Fruit fly (Drosophila melanogaster) whole organism: Measurements from ENCODE around the gene CG9356.

Source experiments
- CG8478 ChIP-seq: fragments of >200 bp; optimal IDR thresholded peaks from 2 replicates; lab custom pipeline; 2018; ENCODE audit warnings: inconsistent platforms
- Dll ChIP-seq: fragments of >200 bp; optimal IDR thresholded peaks from 2 replicates; lab custom pipeline; 2017
- EcR ChIP-seq, 2 experiments: fragments of >200 bp; optimal IDR thresholded peaks; 2 replicates each; lab custom pipeline; 2017; ENCODE audit warnings: missing biosample characterization in 2 of 2, missing genetic modification characterization in 2 of 2, missing genetic modification reagents in 2 of 2
- pan ChIP-seq: fragments of >200 bp; optimal IDR thresholded peaks from 2 replicates; lab custom pipeline; 2017
- psq ChIP-seq: fragments of >200 bp; optimal IDR thresholded peaks from 2 replicates; lab custom pipeline; 2017
- usp ChIP-seq: fragments of >200 bp; optimal IDR thresholded peaks from 2 replicates; lab custom pipeline; 2017; ENCODE audit warnings: missing biosample characterization, missing genetic modification characterization, mixed read lengths

The CG9356 gene

DNA sequence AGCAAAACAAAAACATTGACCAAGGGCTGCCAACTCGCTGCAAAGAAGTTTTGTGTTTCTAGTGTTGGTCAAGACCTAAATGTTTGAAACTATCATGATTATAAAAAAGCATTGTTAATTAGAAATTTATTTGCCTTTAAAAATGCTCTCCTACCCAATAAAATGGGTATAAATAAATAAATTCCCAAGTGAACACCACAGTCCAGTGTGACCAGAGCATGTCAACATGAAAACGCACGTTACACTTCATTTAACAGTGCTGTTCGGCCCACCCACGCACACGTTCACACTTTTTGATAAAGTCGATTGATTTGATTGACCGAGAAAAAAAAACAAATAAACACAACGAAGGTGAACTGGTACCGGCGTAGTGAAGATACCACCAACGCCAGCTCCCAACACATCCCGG is at the start of gene CG9356, which contains the start of the genes BBIP1 and CG8135:
TSS of gene CG9356 (minus strand) at position 166 of the 409 bp plus-strand sequence.
TSS of gene BBIP1 (plus strand) at position 282 of the 409 bp plus-strand sequence.
TSS of gene CG8135 (plus strand) at position 282 of the 409 bp plus-strand sequence.
- TF ChIP-seq psq (no peak), CG8478 (no peak), Dll (lab: Kevin White, UChicago) (no peak), EcR (GFP tag; optimal IDR thresholded peaks at IDR 0.05; lab: Kevin White, UChicago) (no peak), usp (GFP tag; lab: Kevin White, UChicago) (no peak), pan (lab: Kevin White, UChicago) (no peak)

DNA sequence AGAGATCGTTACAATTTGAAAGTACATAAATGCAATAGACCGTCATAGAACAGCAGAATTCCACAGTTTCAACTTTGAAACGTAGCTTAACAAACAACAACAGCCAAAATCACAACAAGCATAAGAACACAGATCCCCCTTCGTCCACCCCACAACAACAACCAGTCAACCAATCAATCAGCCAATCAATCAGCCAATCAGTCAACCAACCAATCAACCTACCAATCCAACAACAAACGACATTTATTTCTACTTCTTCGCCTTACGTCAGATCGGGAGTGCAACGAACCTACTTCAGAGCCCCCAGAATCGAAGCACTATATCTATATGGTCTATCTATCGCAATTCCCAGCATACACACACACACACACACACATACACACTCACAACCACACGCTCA is 46.6 kb upstream of the CG9356 start:
- TF ChIP-seq CG8478 = no peak
- no peak for TF ChIP-seq usp (GFP tag; lab: Kevin White, UChicago)
- no peak for TF ChIP-seq pan (lab: Kevin White, UChicago)
- TF ChIP-seq psq = no peak
- no peak for TF ChIP-seq Dll (lab: Kevin White, UChicago)
- TF ChIP-seq EcR (GFP tag; optimal IDR thresholded peaks at IDR 0.05; lab: Kevin White, UChicago) = no peak

DNA sequence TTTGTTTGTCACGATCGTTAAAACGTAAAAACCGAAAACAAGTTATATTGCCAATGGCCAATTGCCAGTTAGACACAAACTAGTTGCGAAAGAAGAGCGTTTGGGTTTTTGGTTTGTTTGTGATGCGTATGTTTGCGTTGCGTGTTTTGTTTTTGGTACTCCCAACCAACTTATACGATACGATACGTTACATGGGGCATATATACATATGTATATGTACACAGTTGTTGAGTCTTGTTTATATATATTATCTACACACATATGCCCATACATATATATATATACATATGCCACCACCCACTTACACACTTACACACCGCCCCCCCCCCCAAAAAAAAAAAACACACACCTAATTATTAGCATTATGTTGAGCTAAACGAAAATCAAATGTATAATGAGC is 44.3 kb upstream of the CG9356 start:
- TF ChIP-seq psq = no peak
- TF ChIP-seq EcR (GFP tag; optimal IDR thresholded peaks at IDR 0.05; lab: Kevin White, UChicago) = no peak
- TF ChIP-seq CG8478 = no peak
- no peak for TF ChIP-seq pan (lab: Kevin White, UChicago)
- TF ChIP-seq Dll (lab: Kevin White, UChicago) = no peak
- no peak for TF ChIP-seq usp (GFP tag; lab: Kevin White, UChicago)

dm6 chr3R:9441996-9442395 is 37.9 kb upstream of the CG9356 start:
- TF ChIP-seq CG8478 = no peak
- no peak for TF ChIP-seq pan (lab: Kevin White, UChicago)
- no peak for TF ChIP-seq usp (GFP tag; lab: Kevin White, UChicago)
- no peak for TF ChIP-seq Dll (lab: Kevin White, UChicago)
- TF ChIP-seq EcR (GFP tag; optimal IDR thresholded peaks at IDR 0.05; lab: Kevin White, UChicago) = no peak
- no peak for TF ChIP-seq psq

DNA sequence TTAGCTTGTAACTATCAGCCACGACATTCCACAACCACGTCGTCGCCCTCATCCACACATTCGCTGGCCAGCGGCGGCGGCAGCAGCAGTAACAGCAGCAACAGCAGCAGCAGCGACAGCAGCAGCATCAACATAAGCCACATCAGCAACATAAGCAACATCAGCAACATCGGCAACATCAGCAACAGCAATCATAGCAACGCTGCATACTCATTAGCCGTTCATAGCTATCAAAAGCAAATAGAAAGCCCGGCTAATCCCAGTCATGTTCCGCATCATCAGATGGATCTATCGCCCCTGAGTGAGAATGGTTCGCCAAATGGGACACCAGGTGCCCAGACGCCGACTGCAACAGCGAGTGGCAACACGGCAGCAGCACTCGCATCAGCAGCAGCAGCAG is 37.1 kb upstream of the CG9356 start:
- no peak for TF ChIP-seq psq
- no peak for TF ChIP-seq usp (GFP tag; lab: Kevin White, UChicago)
- no peak for TF ChIP-seq pan (lab: Kevin White, UChicago)
- no peak for TF ChIP-seq CG8478
- TF ChIP-seq Dll (lab: Kevin White, UChicago) = no peak
- TF ChIP-seq EcR (GFP tag; optimal IDR thresholded peaks at IDR 0.05; lab: Kevin White, UChicago) = no peak

DNA sequence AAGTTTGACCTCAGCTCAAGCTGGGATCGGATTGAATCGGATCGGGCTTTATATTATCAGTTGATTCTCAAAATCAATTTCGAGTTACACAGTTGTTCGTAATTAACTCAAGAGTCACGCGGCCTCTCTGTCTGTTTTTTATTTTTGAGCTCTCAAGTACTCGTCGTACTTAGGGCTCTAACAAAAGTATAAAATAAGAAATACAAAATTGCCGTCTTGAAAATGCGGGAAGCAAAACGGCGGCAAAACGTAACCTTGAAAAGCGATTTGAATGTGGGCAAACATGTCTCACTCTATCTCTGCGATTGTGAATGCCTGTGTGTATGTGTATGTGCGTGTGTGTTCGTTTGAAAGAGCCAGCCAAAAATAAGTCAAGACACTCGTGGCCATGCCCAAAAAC is 33.5 kb upstream of the CG9356 start:
- TF ChIP-seq psq (no peak), EcR (GFP tag; optimal IDR thresholded peaks at IDR 0.05; lab: Kevin White, UChicago) (no peak), Dll (lab: Kevin White, UChicago) (no peak), CG8478 (no peak), usp (GFP tag; lab: Kevin White, UChicago) (no peak), pan (lab: Kevin White, UChicago) (no peak)

DNA sequence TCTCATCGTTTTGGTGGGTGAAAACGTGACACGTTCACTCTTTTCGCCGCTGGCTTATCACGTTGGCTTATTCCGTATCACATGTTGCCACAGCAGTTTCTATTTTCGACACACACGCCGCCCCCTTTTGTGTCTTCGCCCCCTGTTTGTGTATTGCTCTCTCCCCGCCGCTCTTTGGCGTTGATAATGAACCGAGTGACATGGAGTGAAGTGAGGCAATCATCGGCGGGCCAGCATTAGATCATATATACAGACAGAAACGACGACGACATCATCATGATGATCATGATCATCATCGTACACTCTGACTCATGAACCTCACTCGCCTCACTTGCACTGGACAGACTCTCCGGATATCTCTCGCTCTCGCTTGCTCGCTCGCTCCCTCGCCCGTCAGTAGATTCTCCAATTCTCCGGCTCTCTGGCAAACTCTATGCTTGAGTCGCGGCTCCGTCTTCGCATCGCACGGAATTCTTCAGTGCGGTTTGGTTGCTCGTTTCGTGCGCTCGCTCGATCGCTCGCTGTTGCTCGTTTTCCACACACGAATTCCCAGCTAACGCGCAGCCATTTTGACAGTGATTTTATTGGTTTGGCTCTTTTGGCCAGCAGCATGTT is 32.4 kb upstream of the CG9356 start:
- TF ChIP-seq EcR (GFP tag; optimal IDR thresholded peaks at IDR 0.05; lab: Kevin White, UChicago) = no peak
- peak; percentile 85 for TF ChIP-seq Dll (lab: Kevin White, UChicago)

dm6 chr3R:9435898-9436297 is 31.8 kb upstream of the CG9356 start:
- no peak for TF ChIP-seq CG8478

DNA sequence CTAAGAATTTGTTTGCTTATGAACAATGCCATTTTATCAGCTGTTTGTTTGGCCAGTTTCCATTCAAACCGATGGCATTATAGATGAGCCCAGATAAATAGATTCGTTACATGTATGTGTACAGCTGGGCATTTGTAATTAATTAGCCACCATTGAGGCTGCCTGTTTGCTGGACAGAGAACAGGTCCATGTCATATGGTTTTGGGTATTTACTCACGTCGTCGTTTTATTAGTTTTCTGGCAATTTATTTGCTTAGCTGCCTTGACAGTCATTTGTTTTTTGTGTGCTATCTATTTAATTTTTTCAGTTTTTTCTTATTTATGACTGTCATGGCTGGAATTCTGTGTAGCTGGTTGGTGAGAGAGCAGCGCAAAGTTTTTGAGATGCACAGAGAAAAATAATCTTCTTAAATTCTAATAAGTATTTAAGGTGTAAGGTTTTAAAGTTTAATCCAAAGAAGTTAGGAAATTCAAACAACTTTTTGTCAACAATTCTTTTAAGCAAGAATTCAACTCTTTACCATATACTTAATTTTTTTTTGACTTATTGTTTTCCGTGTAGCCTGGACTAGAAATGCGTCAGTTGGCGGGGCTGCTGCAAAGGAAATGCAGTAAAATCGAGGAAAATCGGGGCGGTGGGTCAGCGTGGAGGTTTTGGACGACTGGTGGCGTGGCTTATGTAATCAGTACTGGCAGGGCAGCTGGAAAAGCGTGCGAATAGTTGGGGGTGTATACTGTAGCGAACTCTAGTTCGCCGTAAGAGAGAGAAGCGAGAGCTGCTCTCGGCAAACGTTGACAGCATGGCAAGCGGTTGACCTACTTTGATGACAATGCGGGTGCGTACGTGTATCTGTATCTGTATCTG is 30.7 kb upstream of the CG9356 start:
- TF ChIP-seq pan (lab: Kevin White, UChicago) = no peak
- no peak for TF ChIP-seq usp (GFP tag; lab: Kevin White, UChicago)
- no peak for TF ChIP-seq CG8478
- no peak for TF ChIP-seq Dll (lab: Kevin White, UChicago)
- no peak for TF ChIP-seq EcR (GFP tag; optimal IDR thresholded peaks at IDR 0.05; lab: Kevin White, UChicago)
- TF ChIP-seq psq = no peak

- TF ChIP-seq CG8478 (no peak), psq (no peak), EcR (GFP tag; optimal IDR thresholded peaks at IDR 0.05; lab: Kevin White, UChicago) (no peak), usp (GFP tag; lab: Kevin White, UChicago) (no peak), pan (lab: Kevin White, UChicago) (no peak), Dll (lab: Kevin White, UChicago) (no peak)
Measured at dm6 chr3R:9433774-9434173, 29.7 kb upstream of the CG9356 start.

dm6 chr3R:9433270-9433669 is 29.2 kb upstream of the CG9356 start:
- TF ChIP-seq usp (GFP tag; lab: Kevin White, UChicago) (no peak), psq (no peak), pan (lab: Kevin White, UChicago) (no peak), EcR (GFP tag; optimal IDR thresholded peaks at IDR 0.05; lab: Kevin White, UChicago) (no peak), Dll (lab: Kevin White, UChicago) (no peak), CG8478 (no peak)
